Fruit fly (Drosophila melanogaster): ENCODE results near the gene Nasp.

dm6 chr3R:8726632-8727031, 21.0 kb upstream of the Nasp start, which contains the start of gene CG8159:
- TF ChIP-seq Jra (GFP tag; optimal IDR thresholded peaks at IDR 0.05): no peak
- TF ChIP-seq psq (GFP tag; optimal IDR thresholded peaks at IDR 0.05): no peak
- TF ChIP-seq Dif (GFP tag; optimal IDR thresholded peaks at IDR 0.05; ENCODE audit: partially characterized antibody): no peak
- TF ChIP-seq usp (GFP tag; optimal IDR thresholded peaks at IDR 0.05): no peak
- no peak for TF ChIP-seq Sp1 (GFP tag; optimal IDR thresholded peaks at IDR 0.05)
- no peak for TF ChIP-seq lola (GFP tag; optimal IDR thresholded peaks at IDR 0.05)
- no peak for TF ChIP-seq Hnf4 (GFP tag; optimal IDR thresholded peaks at IDR 0.05)
- no peak for TF ChIP-seq Abd-B (GFP tag; optimal IDR thresholded peaks at IDR 0.05)
- no peak for TF ChIP-seq pan (optimal IDR thresholded peaks at IDR 0.05)
- TF ChIP-seq brk (GFP tag; optimal IDR thresholded peaks at IDR 0.05): no peak
- no peak for TF ChIP-seq Myc (optimal IDR thresholded peaks at IDR 0.05)
- no peak for TF ChIP-seq fru (GFP tag; optimal IDR thresholded peaks at IDR 0.05)

Data from whole organism, wandering third instar larva.